Worm (Caenorhabditis elegans) whole organism, early embryonic: ENCODE data around the gene unc-43.

ENCODE experiments used
- B0310.2 ChIP-seq: sonication (generic microtip); optimal IDR thresholded peaks from 2 replicates; lab custom pipeline; 2016; ENCODE audit warnings: mild to moderate bottlenecking, missing genetic modification characterization, missing compliant biosample characterization
- F13C5.2 ChIP-seq: sonication (generic microtip); optimal IDR thresholded peaks from 2 replicates; lab custom pipeline; 2017; ENCODE audit warnings: mild to moderate bottlenecking, missing genetic modification characterization, inconsistent platforms, missing compliant biosample characterization
- aly-1 ChIP-seq: sonication (generic microtip); optimal IDR thresholded peaks from 2 replicates; lab custom pipeline; 2016; ENCODE audit warnings: missing genetic modification characterization, missing compliant biosample characterization
- ama-1 ChIP-seq: fragments of 150-350 bp; optimal IDR thresholded peaks from 2 replicates; lab custom pipeline; 2014
- ceh-13 ChIP-seq: fragments of 200-800 bp; sonication (Bioruptor generic); optimal IDR thresholded peaks from 2 replicates; lab custom pipeline; 2018; ENCODE audit warnings: mild to moderate bottlenecking, missing genetic modification characterization, missing compliant biosample characterization
- ceh-36 ChIP-seq: sonication (generic microtip); optimal IDR thresholded peaks from 2 replicates; lab custom pipeline; 2016; ENCODE audit warnings: missing genetic modification characterization, inconsistent platforms, missing compliant biosample characterization
- ets-7 ChIP-seq: sonication (generic microtip); optimal IDR thresholded peaks from 2 replicates; lab custom pipeline; 2016; ENCODE audit warnings: missing genotype, missing genetic modification characterization, missing compliant biosample characterization
- flt-1 ChIP-seq: fragments of 200-800 bp; sonication (Bioruptor generic); IDR thresholded peaks from 2 replicates; pipeline ENCODE4 v1.3.6; 2022; ENCODE audit warnings: missing genetic modification characterization, missing compliant biosample characterization
- hmbx-1 ChIP-seq: sonication (generic microtip); optimal IDR thresholded peaks from 2 replicates; lab custom pipeline; 2016; ENCODE audit warnings: mild to moderate bottlenecking, missing genetic modification characterization, missing compliant biosample characterization
- hmg-4 ChIP-seq: fragments of 200-800 bp; sonication (Bioruptor generic); optimal IDR thresholded peaks from 2 replicates; lab custom pipeline; 2018; ENCODE audit warnings: mild to moderate bottlenecking, missing genetic modification characterization, missing compliant biosample characterization
- hnd-1 ChIP-seq: sonication (generic microtip); optimal IDR thresholded peaks from 2 replicates; lab custom pipeline; 2016; ENCODE audit warnings: missing genetic modification characterization, missing compliant biosample characterization
- pes-1 ChIP-seq: fragments of 200-800 bp; sonication (Bioruptor generic); IDR thresholded peaks from 2 replicates; pipeline ENCODE4 v1.3.6; 2022; ENCODE audit warnings: missing genetic modification reagents, missing genetic modification characterization, missing compliant biosample characterization
- scrt-1 ChIP-seq: fragments of 200-800 bp; sonication (Bioruptor generic); IDR thresholded peaks from 2 replicates; pipeline ENCODE4 v1.3.6; 2022; ENCODE audit warnings: missing genetic modification characterization, missing compliant biosample characterization
- sea-1 ChIP-seq: fragments of 200-800 bp; sonication (Bioruptor generic); conservative IDR thresholded peaks from 2 replicates; pipeline ENCODE4 v1.3.6; 2022; ENCODE audit warnings: missing genetic modification characterization, missing compliant biosample characterization
- tbx-11 ChIP-seq: fragments of 200-800 bp; sonication (Bioruptor generic); IDR thresholded peaks from 2 replicates; pipeline ENCODE4 v1.3.6; 2022; ENCODE audit warnings: missing genetic modification characterization, missing compliant biosample characterization
- tbx-37 ChIP-seq: fragments of 200-800 bp; sonication (Bioruptor generic); conservative IDR thresholded peaks from 2 replicates; pipeline ENCODE4 v1.3.6; 2022; ENCODE audit warnings: missing genetic modification reagents, missing genetic modification characterization, missing compliant biosample characterization
- tra-4 ChIP-seq: sonication (generic microtip); optimal IDR thresholded peaks from 2 replicates; lab custom pipeline; 2017; ENCODE audit warnings: missing genetic modification characterization, missing compliant biosample characterization

Gene unc-43

ce11 chrIV:10382894-10383293 lies 32.9 kb upstream of the unc-43 start:
- TF ChIP-seq hmg-4 (GFP tag; lab: Kevin White, UChicago), result no peak
- no peak for TF ChIP-seq pes-1 (GFP tag; lab: Robert Waterston, UW)
- no peak for TF ChIP-seq flt-1 (GFP tag; lab: Robert Waterston, UW)
- TF ChIP-seq F13C5.2, result no peak
- TF ChIP-seq tra-4, result no peak
- TF ChIP-seq ama-1 (lab: Kevin White, UChicago), result no peak
- no peak for TF ChIP-seq ceh-13 (GFP tag; lab: Kevin White, UChicago)
- TF ChIP-seq ets-7, result no peak
- TF ChIP-seq B0310.2 (tag; lab: Kevin White, UChicago), result no peak
- no peak for TF ChIP-seq hnd-1
- no peak for TF ChIP-seq tbx-37 (GFP tag; lab: Robert Waterston, UW)
- no peak for TF ChIP-seq ceh-36
- TF ChIP-seq aly-1 (tag; lab: Kevin White, UChicago), result no peak
- no peak for TF ChIP-seq sea-1
- no peak for TF ChIP-seq scrt-1 (GFP tag; lab: Robert Waterston, UW)
- TF ChIP-seq tbx-11 (GFP tag; lab: Robert Waterston, UW), result no peak

ce11 chrIV:10381035-10381434 lies 31.0 kb upstream of the unc-43 start:
- TF ChIP-seq hmg-4 (GFP tag; lab: Kevin White, UChicago) (no peak), scrt-1 (GFP tag; lab: Robert Waterston, UW) (no peak), tra-4 (no peak), hnd-1 (no peak), F13C5.2 (no peak), sea-1 (no peak), pes-1 (GFP tag; lab: Robert Waterston, UW) (no peak), ceh-13 (GFP tag; lab: Kevin White, UChicago) (no peak), hmbx-1 (tag; lab: Kevin White, UChicago) (no peak), B0310.2 (tag; lab: Kevin White, UChicago) (no peak), aly-1 (tag; lab: Kevin White, UChicago) (no peak), tbx-11 (GFP tag; lab: Robert Waterston, UW) (no peak), ets-7 (no peak), ama-1 (lab: Kevin White, UChicago) (no peak), tbx-37 (GFP tag; lab: Robert Waterston, UW) (no peak), ceh-36 (no peak), flt-1 (GFP tag; lab: Robert Waterston, UW) (no peak)

- TF ChIP-seq hmg-4 (GFP tag; lab: Kevin White, UChicago) (peak; percentile 37), pes-1 (GFP tag; lab: Robert Waterston, UW) (no peak), F13C5.2 (peak; percentile 4)
These were observed 30.6 kb upstream of the unc-43 start for ce11 chrIV:10380626-10381025.

ce11 chrIV:10374601-10375000 lies 24.6 kb upstream of the unc-43 start, which contains the start of gene mask-1:
TSS of gene mask-1 (plus strand) at chrIV:10374901.
- TF ChIP-seq ama-1 (lab: Kevin White, UChicago) (no peak), aly-1 (tag; lab: Kevin White, UChicago) (no peak), ets-7 (no peak), F13C5.2 (no peak), hmg-4 (GFP tag; lab: Kevin White, UChicago) (no peak), B0310.2 (tag; lab: Kevin White, UChicago) (no peak), tbx-37 (GFP tag; lab: Robert Waterston, UW) (no peak), scrt-1 (GFP tag; lab: Robert Waterston, UW) (no peak), hmbx-1 (tag; lab: Kevin White, UChicago) (no peak), flt-1 (GFP tag; lab: Robert Waterston, UW) (no peak), sea-1 (no peak), tra-4 (no peak), hnd-1 (no peak), ceh-36 (no peak), pes-1 (GFP tag; lab: Robert Waterston, UW) (no peak), ceh-13 (GFP tag; lab: Kevin White, UChicago) (no peak)

- TF ChIP-seq hmg-4 (GFP tag; lab: Kevin White, UChicago) (peak; percentile 26), ceh-36 (peak; percentile 13), tbx-11 (GFP tag; lab: Robert Waterston, UW) (no peak), F13C5.2 (peak; percentile 65)
These were observed 23.8 kb upstream of the unc-43 start, which contains the start of gene mpz-5 for ce11 chrIV:10373772-10374288. TSS of gene mpz-5 (minus strand) at chrIV:10373822.

DNA sequence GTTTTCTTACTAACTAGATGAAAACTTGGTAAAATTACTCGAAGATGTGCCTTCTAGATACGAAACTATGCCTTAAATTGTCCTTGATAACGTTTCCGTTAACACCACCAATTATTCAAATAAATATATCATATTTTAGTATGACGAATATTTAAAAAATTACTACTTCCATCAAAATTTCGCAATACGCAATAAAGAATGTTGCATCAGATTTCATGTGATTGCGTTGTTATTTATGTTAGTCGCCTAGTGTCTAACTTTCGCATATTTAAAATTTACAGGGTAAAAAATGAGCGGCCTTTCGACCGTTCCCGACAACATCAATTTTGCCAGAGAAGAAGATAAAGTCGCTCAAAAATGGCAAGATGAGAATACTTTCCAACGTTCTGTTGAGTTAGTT lies 18.3 kb upstream of the unc-43 start, which contains the start of gene iars-1:
TSS of gene iars-1 (plus strand) at position 276 of the 400 bp plus-strand sequence.
- no peak for TF ChIP-seq pes-1 (GFP tag; lab: Robert Waterston, UW)
- no peak for TF ChIP-seq tbx-11 (GFP tag; lab: Robert Waterston, UW)
- no peak for TF ChIP-seq B0310.2 (tag; lab: Kevin White, UChicago)
- TF ChIP-seq tbx-37 (GFP tag; lab: Robert Waterston, UW), result no peak
- no peak for TF ChIP-seq hmg-4 (GFP tag; lab: Kevin White, UChicago)
- no peak for TF ChIP-seq aly-1 (tag; lab: Kevin White, UChicago)
- no peak for TF ChIP-seq ets-7
- no peak for TF ChIP-seq flt-1 (GFP tag; lab: Robert Waterston, UW)
- TF ChIP-seq tra-4, result no peak
- no peak for TF ChIP-seq ama-1 (lab: Kevin White, UChicago)

DNA sequence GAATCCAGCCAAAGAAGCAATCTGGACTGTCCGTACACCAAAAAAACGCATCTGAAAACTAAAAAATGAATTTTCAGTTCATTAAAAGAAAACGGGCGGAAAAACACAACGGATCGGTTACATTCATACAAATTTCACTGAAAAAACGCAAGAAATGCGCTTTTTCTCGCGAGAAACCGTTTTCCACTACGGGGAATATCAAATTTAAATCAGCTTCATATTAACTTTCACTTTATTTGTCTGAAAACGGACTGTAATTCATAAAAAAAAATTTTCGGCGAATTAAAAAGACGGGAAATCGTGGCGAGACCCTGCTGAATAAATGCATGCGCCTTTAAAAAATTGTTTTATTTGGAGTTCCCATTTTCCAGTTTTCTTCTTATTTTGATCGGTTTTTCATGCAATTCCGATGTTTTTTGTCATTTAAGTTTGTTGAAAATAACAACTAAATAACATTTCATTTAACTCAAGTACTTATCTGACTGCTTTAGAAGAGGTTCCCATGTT lies 17.8 kb upstream of the unc-43 start, which contains the start of gene pges-2:
TSS of gene pges-2 (minus strand) at position 51 of the 507 bp plus-strand sequence.
- TF ChIP-seq tbx-11 (GFP tag; lab: Robert Waterston, UW) (no peak), ets-7 (no peak), hnd-1 (no peak), ceh-13 (GFP tag; lab: Kevin White, UChicago) (no peak), scrt-1 (GFP tag; lab: Robert Waterston, UW) (no peak), ceh-36 (no peak)

DNA sequence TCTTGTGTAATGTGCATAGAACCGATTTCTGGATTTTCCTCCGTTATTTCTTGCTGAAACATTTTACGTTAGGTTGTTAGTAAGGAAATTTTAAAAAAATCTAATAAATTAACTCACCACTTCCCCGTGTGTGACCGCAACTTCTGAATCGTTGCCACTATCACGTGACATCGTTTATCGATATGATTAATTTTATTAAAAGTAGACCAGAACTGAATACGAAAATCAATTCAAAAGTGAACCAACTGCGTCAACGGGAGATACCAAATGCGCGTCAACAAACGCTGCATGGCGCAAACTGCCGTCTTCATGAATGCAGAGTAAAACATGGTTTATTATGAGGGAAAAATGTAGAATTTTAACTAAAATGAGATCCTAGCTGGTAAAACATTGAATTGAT lies 16.0 kb upstream of the unc-43 start, which contains the start of gene sir-2.1:
TSS of gene sir-2.1 (minus strand) at position 212 of the 400 bp plus-strand sequence.
- TF ChIP-seq F13C5.2 (no peak), pes-1 (GFP tag; lab: Robert Waterston, UW) (no peak), sea-1 (no peak)
